Fruit fly (Drosophila melanogaster) whole organism, embryonic: Measurements from ENCODE around the gene CG9775.
A peak's percentile ranks its signal among the peaks of the same experiment; 100 is the strongest.

ENCODE experiments used
- ATbp ChIP-seq: fragments of 200-800 bp; sonication (Bioruptor generic); optimal IDR thresholded peaks from 2 replicates; lab custom pipeline; 2017; ENCODE audit warnings: missing biosample characterization, mild to moderate bottlenecking, missing genetic modification characterization, missing genetic modification reagents
- Asciz ChIP-seq: fragments of 200-800 bp; sonication (Bioruptor generic); optimal IDR thresholded peaks from 2 replicates; lab custom pipeline; 2017; ENCODE audit warnings: missing biosample characterization, mild to moderate bottlenecking, missing genetic modification characterization, missing genetic modification reagents
- Atf6 ChIP-seq: fragments of 200-800 bp; sonication (Bioruptor generic); IDR thresholded peaks from 2 replicates; pipeline ENCODE4 v1.3.6; 2022; ENCODE audit warnings: missing biosample characterization, missing genetic modification characterization
- CG10147 ChIP-seq: fragments of 200-800 bp; sonication (Bioruptor generic); optimal IDR thresholded peaks from 2 replicates; lab custom pipeline; 2019; ENCODE audit warnings: missing biosample characterization, mild to moderate bottlenecking, missing genetic modification characterization, moderate library complexity
- CG10209 ChIP-seq: fragments of 200-800 bp; sonication (Bioruptor generic); optimal IDR thresholded peaks from 3 replicates; lab custom pipeline; 2017; ENCODE audit warnings: missing biosample characterization, mild to moderate bottlenecking, missing genetic modification characterization, missing genetic modification reagents
- CG10431 ChIP-seq: fragments of 200-800 bp; sonication (Bioruptor generic); optimal IDR thresholded peaks from 3 replicates; lab custom pipeline; 2018; ENCODE audit warnings: missing biosample characterization, mild to moderate bottlenecking, missing genetic modification characterization
- CG11247 ChIP-seq: fragments of 200-800 bp; sonication (Bioruptor generic); IDR thresholded peaks from 2 replicates; pipeline ENCODE4 v1.3.6; 2022; ENCODE audit warnings: missing biosample characterization, missing genetic modification characterization
- CG11695 ChIP-seq: fragments of 200-800 bp; sonication (Bioruptor generic); IDR thresholded peaks from 3 replicates; pipeline ENCODE4 v1.3.6; 2022; ENCODE audit warnings: missing biosample characterization, missing genetic modification characterization
- CG12299 ChIP-seq: fragments of 200-800 bp; sonication (Bioruptor generic); optimal IDR thresholded peaks from 2 replicates; lab custom pipeline; 2018; ENCODE audit warnings: missing biosample characterization, mild to moderate bottlenecking, missing genetic modification characterization
- CG1233 ChIP-seq: fragments of 200-800 bp; sonication (Bioruptor generic); optimal IDR thresholded peaks from 4 replicates; lab custom pipeline; 2018; ENCODE audit warnings: missing biosample characterization, mild to moderate bottlenecking, missing genetic modification characterization
- CG12769 ChIP-seq: fragments of 200-800 bp; sonication (Bioruptor generic); optimal IDR thresholded peaks from 2 replicates; lab custom pipeline; 2019; ENCODE audit warnings: missing biosample characterization, mild to moderate bottlenecking, missing genetic modification characterization, moderate library complexity
- CG13296 ChIP-seq: fragments of 200-800 bp; sonication (Bioruptor generic); optimal IDR thresholded peaks from 3 replicates; lab custom pipeline; 2018; ENCODE audit warnings: missing biosample characterization, mild to moderate bottlenecking, missing genetic modification characterization
- CG3281 ChIP-seq: fragments of 200-800 bp; sonication (Bioruptor generic); optimal IDR thresholded peaks from 3 replicates; lab custom pipeline; 2017; ENCODE audit warnings: missing biosample characterization, mild to moderate bottlenecking, missing genetic modification characterization
- CG4360 ChIP-seq: fragments of 200-800 bp; sonication (Bioruptor generic); IDR thresholded peaks from 2 replicates; pipeline ENCODE4 v1.3.6; 2022; ENCODE audit warnings: missing biosample characterization, missing genetic modification characterization
- CG5180 ChIP-seq: fragments of 200-800 bp; sonication (Bioruptor generic); optimal IDR thresholded peaks from 3 replicates; lab custom pipeline; 2017; ENCODE audit warnings: missing biosample characterization, missing genetic modification characterization, mild to moderate bottlenecking, moderate library complexity, missing genetic modification reagents
- CG6683 ChIP-seq: fragments of 200-800 bp; sonication (Bioruptor generic); optimal IDR thresholded peaks from 2 replicates; lab custom pipeline; 2017; ENCODE audit warnings: missing biosample characterization, mild to moderate bottlenecking, missing genetic modification characterization, missing genetic modification reagents
- CG7556 ChIP-seq: fragments of 200-800 bp; sonication (Bioruptor generic); optimal IDR thresholded peaks from 2 replicates; lab custom pipeline; 2017; ENCODE audit warnings: missing biosample characterization, mild to moderate bottlenecking, missing genetic modification characterization
- CG8290 ChIP-seq, 3 experiments: fragments of 200-800 bp; sonication (Bioruptor generic); optimal IDR thresholded peaks; 2 replicates each; lab custom pipeline; 2016 to 2019; ENCODE audit warnings: missing biosample characterization in 3 of 3, missing genetic modification characterization in 3 of 3, mild to moderate bottlenecking in 2 of 3, moderate library complexity in 1 of 3
- D ChIP-seq, 2 experiments: fragments of 200-800 bp in 1 of 2; fragments of >200 bp in 1 of 2; sonication (Bioruptor generic) in 1 of 2; optimal IDR thresholded peaks; 2 replicates in 1 of 2; 3 replicates in 1 of 2; lab custom pipeline; 2017; ENCODE audit warnings: mild to moderate bottlenecking in 1 of 2, missing biosample characterization in 1 of 2, missing genetic modification characterization in 1 of 2, missing genetic modification reagents in 1 of 2
- Doc2 ChIP-seq: fragments of 200-800 bp; sonication (Bioruptor generic); IDR thresholded peaks from 2 replicates; pipeline ENCODE4 v1.3.6; 2022; ENCODE audit warnings: missing biosample characterization, missing genetic modification characterization
- Lhr ChIP-seq: fragments of 200-800 bp; sonication (Bioruptor generic); optimal IDR thresholded peaks from 3 replicates; lab custom pipeline; 2017; ENCODE audit warnings: mild to moderate bottlenecking, missing biosample characterization, missing genetic modification reagents, missing genetic modification characterization
- MTF-1 ChIP-seq: fragments of 200-800 bp; sonication (Bioruptor generic); optimal IDR thresholded peaks from 2 replicates; lab custom pipeline; 2018; ENCODE audit warnings: missing biosample characterization, mild to moderate bottlenecking, missing genetic modification characterization, borderline replicate concordance
- NFAT ChIP-seq: fragments of 200-800 bp; sonication (Bioruptor generic); IDR thresholded peaks from 2 replicates; pipeline ENCODE4 v1.3.6; 2022; ENCODE audit warnings: missing biosample characterization, missing genetic modification characterization
- NfI ChIP-seq: fragments of 200-800 bp; sonication (Bioruptor generic); optimal IDR thresholded peaks from 3 replicates; lab custom pipeline; 2018; ENCODE audit warnings: missing biosample characterization, mild to moderate bottlenecking, missing genetic modification characterization, moderate library complexity
- Rfx ChIP-seq: fragments of 200-800 bp; sonication (Bioruptor generic); IDR thresholded peaks from 2 replicates; pipeline ENCODE4 v1.3.6; 2022; ENCODE audit warnings: missing biosample characterization, missing genetic modification characterization
- Scr ChIP-seq: fragments of 200-800 bp; sonication (Bioruptor generic); IDR thresholded peaks from 2 replicates; pipeline ENCODE4 v1.3.6; 2022; ENCODE audit warnings: missing biosample characterization, missing genetic modification characterization; ENCODE audit not compliant: partially characterized antibody
- Trl ChIP-seq, 3 experiments: fragments of >200 bp in 2 of 3; fragments of 200-800 bp in 1 of 3; sonication (Bioruptor generic) in 1 of 3; optimal IDR thresholded peaks; 2 replicates in 1 of 3; 3 replicates in 2 of 3; lab custom pipeline; 2016 to 2017; ENCODE audit warnings: missing biosample characterization in 1 of 3, missing genetic modification characterization in 1 of 3
- Xrp1 ChIP-seq: fragments of 200-800 bp; sonication (Bioruptor generic); IDR thresholded peaks from 2 replicates; pipeline ENCODE4 v1.3.6; 2022; ENCODE audit warnings: missing biosample characterization, missing genetic modification characterization
- bbx ChIP-seq: fragments of 200-800 bp; sonication (Bioruptor generic); IDR thresholded peaks from 2 replicates; pipeline ENCODE4 v1.3.6; 2022; ENCODE audit warnings: missing biosample characterization, missing genetic modification characterization; ENCODE audit not compliant: partially characterized antibody
- bigmax ChIP-seq: fragments of 200-800 bp; sonication (Bioruptor generic); optimal IDR thresholded peaks from 2 replicates; lab custom pipeline; 2018; ENCODE audit warnings: missing biosample characterization, mild to moderate bottlenecking, missing genetic modification characterization
- btn ChIP-seq: fragments of 200-800 bp; sonication (Bioruptor generic); optimal IDR thresholded peaks from 2 replicates; lab custom pipeline; 2016; ENCODE audit warnings: missing biosample characterization, missing genetic modification characterization
- cg ChIP-seq: fragments of 200-800 bp; sonication (Bioruptor generic); optimal IDR thresholded peaks from 3 replicates; lab custom pipeline; 2019; ENCODE audit warnings: missing biosample characterization, mild to moderate bottlenecking, missing genetic modification characterization, moderate library complexity
- chinmo ChIP-seq: fragments of 200-800 bp; sonication (Bioruptor generic); IDR thresholded peaks from 4 replicates; pipeline ENCODE4 v1.3.6; 2022; ENCODE audit warnings: missing biosample characterization, missing genetic modification characterization; ENCODE audit not compliant: partially characterized antibody
- ci ChIP-seq: fragments of 200-800 bp; sonication (Bioruptor generic); IDR thresholded peaks from 3 replicates; pipeline ENCODE4 v1.3.6; 2022; ENCODE audit warnings: missing biosample characterization, missing genetic modification characterization
- corto ChIP-seq: fragments of 200-800 bp; sonication (Bioruptor generic); optimal IDR thresholded peaks from 2 replicates; lab custom pipeline; 2016; ENCODE audit warnings: missing biosample characterization, mild to moderate bottlenecking, missing genetic modification characterization, moderate library complexity
- fd3F ChIP-seq: fragments of 200-800 bp; sonication (Bioruptor generic); optimal IDR thresholded peaks from 2 replicates; lab custom pipeline; 2018; ENCODE audit warnings: missing biosample characterization, mild to moderate bottlenecking, missing genetic modification characterization, moderate library complexity
- fd64A ChIP-seq: fragments of 200-800 bp; sonication (Bioruptor generic); optimal IDR thresholded peaks from 3 replicates; lab custom pipeline; 2018; ENCODE audit warnings: missing biosample characterization, mild to moderate bottlenecking, missing genetic modification characterization
- gcm2 ChIP-seq: fragments of 200-800 bp; sonication (Bioruptor generic); optimal IDR thresholded peaks from 2 replicates; lab custom pipeline; 2016; ENCODE audit warnings: missing biosample characterization, missing genetic modification characterization
- her ChIP-seq: fragments of 200-800 bp; sonication (Bioruptor generic); optimal IDR thresholded peaks from 2 replicates; lab custom pipeline; 2016; ENCODE audit warnings: missing biosample characterization, missing genetic modification characterization
- kni ChIP-seq: fragments of 200-800 bp; sonication (Bioruptor generic); optimal IDR thresholded peaks from 3 replicates; lab custom pipeline; 2017; ENCODE audit warnings: mild to moderate bottlenecking, missing biosample characterization, missing genetic modification reagents, missing genetic modification characterization
- onecut ChIP-seq: fragments of 200-800 bp; sonication (Bioruptor generic); IDR thresholded peaks from 2 replicates; pipeline ENCODE4 v1.3.6; 2022; ENCODE audit warnings: missing biosample characterization, missing genetic modification characterization
- schlank ChIP-seq: fragments of 200-800 bp; sonication (Bioruptor generic); optimal IDR thresholded peaks from 2 replicates; lab custom pipeline; 2018; ENCODE audit warnings: missing biosample characterization, mild to moderate bottlenecking, missing genetic modification characterization
- scrt ChIP-seq: fragments of 200-800 bp; sonication (Bioruptor generic); optimal IDR thresholded peaks from 2 replicates; lab custom pipeline; 2018; ENCODE audit warnings: missing biosample characterization, mild to moderate bottlenecking, missing genetic modification characterization, moderate library complexity
- sens ChIP-seq: fragments of 200-800 bp; sonication (Bioruptor generic); peaks from one replicate; lab custom pipeline; 2016; ENCODE audit warnings: missing biosample characterization, missing genetic modification characterization
- sob ChIP-seq: fragments of 200-800 bp; sonication (Bioruptor generic); IDR thresholded peaks from 2 replicates; pipeline ENCODE4 v1.3.6; 2022; ENCODE audit warnings: missing biosample characterization, missing genetic modification characterization
- zen ChIP-seq: fragments of 200-800 bp; sonication (Bioruptor generic); optimal IDR thresholded peaks from 3 replicates; lab custom pipeline; 2018; ENCODE audit warnings: missing biosample characterization, mild to moderate bottlenecking, missing genetic modification characterization, moderate library complexity
- zfh1 ChIP-seq: fragments of 200-800 bp; sonication (Bioruptor generic); IDR thresholded peaks from 3 replicates; pipeline ENCODE4 v1.3.6; 2022; ENCODE audit warnings: missing biosample characterization, missing genetic modification characterization

The CG9775 gene

dm6 chr3R:4659934-4660353 lies 18.3 kb upstream of the CG9775 start:
- TF ChIP-seq CG10209 (no peak), CG6683 (peak; percentile 6), cg (GFP tag; lab: Kevin White, UChicago) (peak; percentile 93), Lhr (GFP tag; lab: Kevin White, UChicago) (no peak), D (optimal IDR thresholded peaks at IDR 0.05; lab: Kevin White, UChicago) (no peak), D (GFP tag; optimal IDR thresholded peaks at IDR 0.05; lab: Kevin White, UChicago) (peak; percentile 16), Scr (GFP tag; lab: Robert Waterston, UW) (no peak), zfh1 (GFP tag; lab: Robert Waterston, UW) (peak; percentile 42; the same call in 1 of the 3 replicates), CG8290 (GFP tag; optimal IDR thresholded peaks at IDR 0.05; lab: Kevin White, UChicago) (no peak), CG8290 (tag; optimal IDR thresholded peaks at IDR 0.05; lab: Kevin White, UChicago) (peak in 1 of 2 experiments; percentile 54), CG12299 (tag; lab: Kevin White, UChicago) (peak; percentile 39), her (GFP tag; lab: Kevin White, UChicago) (no peak), ci (GFP tag; lab: Robert Waterston, UW) (peak; percentile 9; the same call in 1 of the 3 replicates), NFAT (peak; percentile 44; the same call in 1 of the 2 replicates), CG11247 (peak; percentile 26; the same call in 1 of the 2 replicates), kni (peak; percentile 94), CG1233 (GFP tag; lab: Kevin White, UChicago) (peak; percentile 45), zen (tag; lab: Kevin White, UChicago) (peak; percentile 13), schlank (tag; lab: Kevin White, UChicago) (peak; percentile 28), ATbp (GFP tag; lab: Kevin White, UChicago) (peak; percentile 8), corto (GFP tag; lab: Kevin White, UChicago) (no peak), CG10147 (peak; percentile 25), CG11695 (GFP tag; lab: Robert Waterston, UW) (0 out of 3 replicates have a peak, but pooled peaks have one; percentile 22), CG13296 (GFP tag; lab: Kevin White, UChicago) (peak; percentile 5), CG4360 (GFP tag; lab: Robert Waterston, UW) (peak; percentile 95), CG3281 (GFP tag; lab: Kevin White, UChicago) (peak; percentile 4), CG12769 (tag; lab: Kevin White, UChicago) (peak; percentile 72), Rfx (GFP tag; lab: Robert Waterston, UW) (peak; percentile 54), MTF-1 (GFP tag; lab: Kevin White, UChicago) (peak; percentile 45), Doc2 (no peak), CG10431 (peak; percentile 23), Asciz (GFP tag; lab: Kevin White, UChicago) (peak; percentile 16), CG7556 (no peak), fd3F (GFP tag; lab: Kevin White, UChicago) (peak; percentile 7), Trl (optimal IDR thresholded peaks at IDR 0.05; lab: Kevin White, UChicago) (no peak), Trl (GFP tag; optimal IDR thresholded peaks at IDR 0.05; lab: Kevin White, UChicago) (peak; percentile 17), scrt (GFP tag; lab: Kevin White, UChicago) (peak; percentile 64), chinmo (GFP tag; lab: Robert Waterston, UW) (0 out of 4 replicates have a peak, but pooled peaks have one; percentile 72), btn (GFP tag; lab: Kevin White, UChicago) (no peak), CG5180 (GFP tag; lab: Kevin White, UChicago) (peak; percentile 20), Atf6 (GFP tag; lab: Robert Waterston, UW) (0 out of 2 replicates have a peak, but pooled peaks have one; percentile 18), gcm2 (GFP tag; lab: Kevin White, UChicago) (no peak), bigmax (GFP tag; lab: Kevin White, UChicago) (no peak), NfI (peak; percentile 5), sob (GFP tag; lab: Robert Waterston, UW) (peak; percentile 25; the same call in 1 of the 2 replicates), bbx (GFP tag; lab: Robert Waterston, UW) (no peak), onecut (GFP tag; lab: Robert Waterston, UW) (peak; percentile 67), Xrp1 (peak; percentile 37), sens (GFP tag; lab: Kevin White, UChicago) (peak; percentile 62), fd64A (GFP tag; lab: Kevin White, UChicago) (peak; percentile 13)
